Worm (Caenorhabditis elegans) whole organism, mixed stage, embryonic: ENCODE measurements around the gene dhcr-24.

ENCODE experiments used
- M03D4.4 ChIP-seq: sonication (generic microtip); optimal IDR thresholded peaks from 2 replicates; lab custom pipeline; 2017; ENCODE audit warnings: mild to moderate bottlenecking, missing genetic modification characterization, missing compliant biosample characterization
- bed-3 ChIP-seq: fragments of 200-800 bp; sonication (Bioruptor generic); optimal IDR thresholded peaks from 3 replicates; lab custom pipeline; 2018; ENCODE audit warnings: mild to moderate bottlenecking, missing genetic modification characterization, moderate library complexity, missing compliant biosample characterization
- blmp-1 ChIP-seq: fragments of 150-350 bp; optimal IDR thresholded peaks from 2 replicates; lab custom pipeline; 2014; ENCODE audit warnings: missing biosample characterization, missing genetic modification characterization
- ceh-39 ChIP-seq: fragments of 150-350 bp; optimal IDR thresholded peaks from 2 replicates; lab custom pipeline; 2014; ENCODE audit warnings: missing biosample characterization, missing genetic modification characterization
- ceh-43 ChIP-seq: fragments of 200-800 bp; sonication (Bioruptor generic); optimal IDR thresholded peaks from 2 replicates; lab custom pipeline; 2018; ENCODE audit warnings: mild to moderate bottlenecking, missing genetic modification characterization, moderate library complexity, missing compliant biosample characterization
- ceh-83 ChIP-seq: fragments of 200-800 bp; sonication (Bioruptor generic); optimal IDR thresholded peaks from 2 replicates; lab custom pipeline; 2018; ENCODE audit warnings: mild to moderate bottlenecking, missing genetic modification characterization, missing compliant biosample characterization
- ces-1 ChIP-seq: fragments of 150-350 bp; optimal IDR thresholded peaks from 2 replicates; lab custom pipeline; 2014; ENCODE audit warnings: missing biosample characterization, missing genetic modification reagents, missing genetic modification characterization
- cnd-1 ChIP-seq: fragments of 200-800 bp; sonication (Bioruptor generic); optimal IDR thresholded peaks from 2 replicates; lab custom pipeline; 2018; ENCODE audit warnings: mild to moderate bottlenecking, missing genetic modification characterization, missing compliant biosample characterization
- drap-1 ChIP-seq: fragments of 200-800 bp; sonication (Bioruptor generic); optimal IDR thresholded peaks from 3 replicates; lab custom pipeline; 2018; ENCODE audit warnings: mild to moderate bottlenecking, missing genetic modification characterization, missing compliant biosample characterization
- elt-1 ChIP-seq: sonication (generic microtip); optimal IDR thresholded peaks from 2 replicates; lab custom pipeline; 2017; ENCODE audit warnings: missing genetic modification characterization, mild to moderate bottlenecking, missing compliant biosample characterization, antibody characterized with exemption, moderate library complexity, borderline replicate concordance; ENCODE audit not compliant: insufficient read depth
- elt-3 ChIP-seq: fragments of 150-350 bp; optimal IDR thresholded peaks from 2 replicates; lab custom pipeline; 2014; ENCODE audit warnings: missing biosample characterization, missing genetic modification characterization
- flh-1 ChIP-seq: fragments of 200-800 bp; sonication (Bioruptor generic); optimal IDR thresholded peaks from 2 replicates; lab custom pipeline; 2018; ENCODE audit warnings: mild to moderate bottlenecking, missing genetic modification characterization, moderate library complexity, missing compliant biosample characterization
- ham-2 ChIP-seq: fragments of 200-800 bp; sonication (Bioruptor generic); optimal IDR thresholded peaks from 2 replicates; lab custom pipeline; 2018; ENCODE audit warnings: mild to moderate bottlenecking, missing genetic modification characterization, missing compliant biosample characterization
- hlh-1 ChIP-seq: fragments of 150-350 bp; optimal IDR thresholded peaks from 2 replicates; lab custom pipeline; 2014; ENCODE audit warnings: missing biosample characterization, missing genetic modification reagents, missing genetic modification characterization
- lin-13 ChIP-seq: fragments of 150-350 bp; optimal IDR thresholded peaks from 2 replicates; lab custom pipeline; 2014; ENCODE audit warnings: missing biosample characterization, missing genetic modification characterization
- lin-32 ChIP-seq: fragments of 200-800 bp; sonication (Bioruptor generic); optimal IDR thresholded peaks from 2 replicates; lab custom pipeline; 2018; ENCODE audit warnings: mild to moderate bottlenecking, missing genetic modification characterization, missing compliant biosample characterization
- lsy-2 ChIP-seq: fragments of 150-350 bp; optimal IDR thresholded peaks from 2 replicates; lab custom pipeline; 2014; ENCODE audit warnings: missing biosample characterization, missing genetic modification characterization
- mab-5 ChIP-seq: fragments of 150-350 bp; optimal IDR thresholded peaks from 2 replicates; lab custom pipeline; 2014; ENCODE audit warnings: missing biosample characterization, missing genetic modification characterization
- mep-1 ChIP-seq: fragments of 150-350 bp; optimal IDR thresholded peaks from 2 replicates; lab custom pipeline; 2017; ENCODE audit warnings: missing biosample characterization, missing genetic modification reagents, missing genetic modification characterization, inconsistent platforms
- mls-2 ChIP-seq: sonication (generic microtip); optimal IDR thresholded peaks from 2 replicates; lab custom pipeline; 2016; ENCODE audit warnings: mild to moderate bottlenecking, missing genetic modification characterization, moderate library complexity, missing compliant biosample characterization
- nhr-12 ChIP-seq: fragments of 150-350 bp; optimal IDR thresholded peaks from 2 replicates; lab custom pipeline; 2014; ENCODE audit warnings: missing biosample characterization, missing genetic modification characterization
- nhr-2 ChIP-seq: fragments of 150-350 bp; optimal IDR thresholded peaks from 2 replicates; lab custom pipeline; 2014; ENCODE audit warnings: missing biosample characterization, missing genetic modification characterization
- nhr-237 ChIP-seq: fragments of 150-350 bp; optimal IDR thresholded peaks from 2 replicates; lab custom pipeline; 2014; ENCODE audit warnings: missing biosample characterization, missing genetic modification characterization
- nhr-28 ChIP-seq: fragments of 150-350 bp; optimal IDR thresholded peaks from 2 replicates; lab custom pipeline; 2014; ENCODE audit warnings: missing biosample characterization, missing genetic modification characterization
- nhr-76 ChIP-seq: sonication (generic microtip); optimal IDR thresholded peaks from 2 replicates; lab custom pipeline; 2017; ENCODE audit warnings: missing biosample characterization, missing genetic modification characterization
- pha-4 ChIP-seq: fragments of 150-350 bp; optimal IDR thresholded peaks from 2 replicates; lab custom pipeline; 2018; ENCODE audit warnings: missing biosample characterization, missing genetic modification reagents, missing genetic modification characterization
- sem-2 ChIP-seq: fragments of 200-800 bp; sonication (Bioruptor generic); optimal IDR thresholded peaks from 2 replicates; lab custom pipeline; 2018; ENCODE audit warnings: mild to moderate bottlenecking, missing genetic modification characterization, missing compliant biosample characterization
- snpc-4 ChIP-seq: fragments of 150-350 bp; optimal IDR thresholded peaks from 2 replicates; lab custom pipeline; 2014; ENCODE audit warnings: missing biosample characterization, missing genetic modification characterization
- sptf-1 ChIP-seq: sonication (generic microtip); optimal IDR thresholded peaks from 2 replicates; lab custom pipeline; 2017; ENCODE audit warnings: mild to moderate bottlenecking, missing genetic modification characterization, moderate library complexity, missing compliant biosample characterization
- tbx-8 ChIP-seq: fragments of 200-800 bp; sonication (Bioruptor generic); optimal IDR thresholded peaks from 2 replicates; lab custom pipeline; 2018; ENCODE audit warnings: mild to moderate bottlenecking, missing genetic modification characterization, moderate library complexity, missing compliant biosample characterization
- unc-120 ChIP-seq: sonication (generic microtip); optimal IDR thresholded peaks from 2 replicates; lab custom pipeline; 2017; ENCODE audit warnings: missing genetic modification characterization, missing compliant biosample characterization; ENCODE audit not compliant: poor library complexity, severe bottlenecking
- unc-39 ChIP-seq: fragments of 150-350 bp; optimal IDR thresholded peaks from 2 replicates; lab custom pipeline; 2014; ENCODE audit warnings: missing biosample characterization, missing genetic modification characterization
- unc-62 ChIP-seq: fragments of 150-350 bp; optimal IDR thresholded peaks from 2 replicates; lab custom pipeline; 2014; ENCODE audit warnings: missing biosample characterization, missing genetic modification reagents, missing genetic modification characterization
- zip-8 ChIP-seq: fragments of 150-350 bp; optimal IDR thresholded peaks from 2 replicates; lab custom pipeline; 2014; ENCODE audit warnings: missing biosample characterization, missing genetic modification characterization
- ztf-11 ChIP-seq: fragments of 150-350 bp; optimal IDR thresholded peaks from 2 replicates; lab custom pipeline; 2014; ENCODE audit warnings: missing biosample characterization, missing genetic modification characterization

The dhcr-24 gene

ce11 chrX:2567761-2568160 is 3.8 kb upstream of the dhcr-24 start:
- TF ChIP-seq ham-2 (GFP tag; lab: Kevin White, UChicago), result no peak
- TF ChIP-seq bed-3 (GFP tag; lab: Kevin White, UChicago), result no peak
- no peak for TF ChIP-seq nhr-28 (tag; lab: Kevin White, UChicago)
- no peak for TF ChIP-seq sem-2 (GFP tag; lab: Kevin White, UChicago)

ce11 chrX:2565308-2565773 is 1.4 kb upstream of the dhcr-24 start, which contains the start of gene F52H2.15:
F52H2.15 (plus strand) TSS chrX:2565358.
- TF ChIP-seq blmp-1 (tag; lab: Kevin White, UChicago) (no peak), M03D4.4 (no peak), ceh-83 (GFP tag; lab: Kevin White, UChicago) (no peak), zip-8 (tag; lab: Kevin White, UChicago) (no peak), mep-1 (tag; lab: Kevin White, UChicago) (no peak), bed-3 (GFP tag; lab: Kevin White, UChicago) (no peak)
- TF ChIP-seq, all 35 proteins: peak for 0

- TF ChIP-seq drap-1 (no peak), blmp-1 (tag; lab: Kevin White, UChicago) (no peak), ceh-39 (tag; lab: Kevin White, UChicago) (no peak), M03D4.4 (no peak)
- TF ChIP-seq, all 35 proteins: peak for 0
These were observed 4.0 kb downstream of the dhcr-24 start, which contains the start of gene F52H2.5 for ce11 chrX:2559979-2560378. F52H2.5 (minus strand) TSS chrX:2560079.

ce11 chrX:2559399-2559798 is 4.5 kb downstream of the dhcr-24 start:
- TF ChIP-seq hlh-1 (tag; lab: Kevin White, UChicago) (peak; percentile 33), nhr-2 (tag; lab: Kevin White, UChicago) (no peak)

ce11 chrX:2553433-2553860 is 10.5 kb downstream of the dhcr-24 start:
- TF ChIP-seq nhr-2 (tag; lab: Kevin White, UChicago), result peak; percentile 72
- no peak for TF ChIP-seq tbx-8 (GFP tag; lab: Kevin White, UChicago)
- TF ChIP-seq M03D4.4, result no peak
- peak; percentile 73 for TF ChIP-seq ham-2 (GFP tag; lab: Kevin White, UChicago)
- peak; percentile 61 for TF ChIP-seq blmp-1 (tag; lab: Kevin White, UChicago)
- TF ChIP-seq zip-8 (tag; lab: Kevin White, UChicago), result no peak
- TF ChIP-seq mab-5, result no peak
- no peak for TF ChIP-seq lsy-2 (tag; lab: Kevin White, UChicago)
- TF ChIP-seq hlh-1 (tag; lab: Kevin White, UChicago), result no peak
- no peak for TF ChIP-seq elt-1 (tag; lab: Kevin White, UChicago)
- TF ChIP-seq mep-1 (tag; lab: Kevin White, UChicago), result peak; percentile 25
- TF ChIP-seq pha-4 (tag; lab: Kevin White, UChicago), result no peak
- TF ChIP-seq unc-39 (tag; lab: Kevin White, UChicago), result no peak
- TF ChIP-seq ceh-43, result peak; percentile 48
- TF ChIP-seq unc-62, result peak; percentile 29
- TF ChIP-seq mls-2 (tag; lab: Kevin White, UChicago), result peak; percentile 67
- TF ChIP-seq lin-13, result no peak
- no peak for TF ChIP-seq ceh-39 (tag; lab: Kevin White, UChicago)
- TF ChIP-seq sem-2 (GFP tag; lab: Kevin White, UChicago), result peak; percentile 18
- TF ChIP-seq flh-1 (GFP tag; lab: Kevin White, UChicago), result peak; percentile 11
- no peak for TF ChIP-seq nhr-28 (tag; lab: Kevin White, UChicago)
- TF ChIP-seq nhr-237, result peak; percentile 12
- TF ChIP-seq ztf-11 (tag; lab: Kevin White, UChicago), result no peak
- peak; percentile 80 for TF ChIP-seq sptf-1 (tag; lab: Kevin White, UChicago)
- no peak for TF ChIP-seq elt-3 (tag; lab: Kevin White, UChicago)
- TF ChIP-seq unc-120 (tag; lab: Kevin White, UChicago), result peak; percentile 62
- TF ChIP-seq ceh-83 (GFP tag; lab: Kevin White, UChicago), result peak; percentile 40
- no peak for TF ChIP-seq snpc-4
- no peak for TF ChIP-seq nhr-76
- TF ChIP-seq bed-3 (GFP tag; lab: Kevin White, UChicago), result peak; percentile 36
- TF ChIP-seq nhr-12, result no peak
- peak; percentile 22 for TF ChIP-seq ces-1
- TF ChIP-seq lin-32 (GFP tag; lab: Kevin White, UChicago), result no peak
- TF ChIP-seq drap-1, result peak; percentile 61
- peak; percentile 17 for TF ChIP-seq cnd-1
- TF ChIP-seq, all 35 proteins: peak for 17
